Fruit fly (Drosophila melanogaster): Measurements from ENCODE around the gene Chrac-16.

- no peak for TF ChIP-seq CTCF (optimal IDR thresholded peaks at IDR 0.05)
- no peak for TF ChIP-seq CG8478 (optimal IDR thresholded peaks at IDR 0.05)
Observed at dm6 chrX:12017815-12018439, at the start of gene Chrac-16.

All from S2 (cell line).